Fruit fly (Drosophila melanogaster) whole organism, embryonic: ENCODE results near the gene CG7889.
A peak's percentile ranks its signal among the peaks of the same experiment; 100 is the strongest.

Source experiments
- Atf6 ChIP-seq: fragments of 200-800 bp; sonication (Bioruptor generic); IDR thresholded peaks from 2 replicates; pipeline ENCODE4 v1.3.6; 2022; ENCODE audit warnings: missing biosample characterization, missing genetic modification characterization
- CG10321 ChIP-seq: fragments of 200-800 bp; sonication (Bioruptor generic); IDR thresholded peaks from 2 replicates; pipeline ENCODE4 v1.3.6; 2022; ENCODE audit warnings: missing biosample characterization, missing genetic modification characterization
- CG12659 ChIP-seq: fragments of 200-800 bp; sonication (Bioruptor generic); optimal IDR thresholded peaks from 3 replicates; lab custom pipeline; 2017; ENCODE audit warnings: mild to moderate bottlenecking, missing biosample characterization, missing genetic modification reagents, missing genetic modification characterization
- CG15514 ChIP-seq: fragments of 200-800 bp; sonication (Bioruptor generic); optimal IDR thresholded peaks from 3 replicates; lab custom pipeline; 2017; ENCODE audit warnings: missing biosample characterization, missing genetic modification characterization, mild to moderate bottlenecking, moderate library complexity, missing genetic modification reagents
- CG17361 ChIP-seq: fragments of 200-800 bp; sonication (Bioruptor generic); IDR thresholded peaks from 3 replicates; pipeline ENCODE4 v1.3.6; 2022; ENCODE audit warnings: missing biosample characterization, missing genetic modification characterization
- CG2678 ChIP-seq: fragments of 200-800 bp; sonication (Bioruptor generic); optimal IDR thresholded peaks from 3 replicates; lab custom pipeline; 2019; ENCODE audit warnings: missing biosample characterization, mild to moderate bottlenecking, missing genetic modification characterization, moderate library complexity
- CG30431 ChIP-seq: fragments of 200-800 bp; sonication (Bioruptor generic); optimal IDR thresholded peaks from 2 replicates; lab custom pipeline; 2017; ENCODE audit warnings: missing biosample characterization, missing genetic modification characterization
- CG34376 ChIP-seq: fragments of 200-800 bp; sonication (Bioruptor generic); optimal IDR thresholded peaks from 2 replicates; lab custom pipeline; 2018; ENCODE audit warnings: missing biosample characterization, mild to moderate bottlenecking, missing genetic modification characterization
- CG34422 ChIP-seq: fragments of 200-800 bp; sonication (Bioruptor generic); IDR thresholded peaks from 3 replicates; pipeline ENCODE4 v1.3.6; 2022; ENCODE audit warnings: missing biosample characterization, missing genetic modification characterization
- CG4282 ChIP-seq: fragments of 200-800 bp; sonication (Bioruptor generic); optimal IDR thresholded peaks from 2 replicates; lab custom pipeline; 2016; ENCODE audit warnings: missing biosample characterization, missing genetic modification characterization
- Drgx ChIP-seq: fragments of 200-800 bp; sonication (Bioruptor generic); IDR thresholded peaks from 2 replicates; pipeline ENCODE4 v1.3.6; 2022; ENCODE audit warnings: missing biosample characterization, missing genetic modification characterization
- Gug ChIP-seq: fragments of 200-800 bp; sonication (Bioruptor generic); IDR thresholded peaks from 4 replicates; pipeline ENCODE4 v1.3.6; 2022; ENCODE audit warnings: missing biosample characterization, missing genetic modification characterization
- Max ChIP-seq: fragments of 200-800 bp; sonication (Bioruptor generic); optimal IDR thresholded peaks from 2 replicates; lab custom pipeline; 2016; ENCODE audit warnings: missing biosample characterization, mild to moderate bottlenecking, missing genetic modification characterization
- Med ChIP-seq: fragments of 200-800 bp; sonication (Bioruptor generic); peaks from one replicate; lab custom pipeline; 2016; ENCODE audit warnings: missing biosample characterization, missing genetic modification characterization, mild to moderate bottlenecking, inconsistent platforms, moderate library complexity
- NK7.1 ChIP-seq: fragments of 200-800 bp; sonication (Bioruptor generic); optimal IDR thresholded peaks from 3 replicates; lab custom pipeline; 2016; ENCODE audit warnings: missing biosample characterization, missing genetic modification characterization
- Ravus ChIP-seq: fragments of 200-800 bp; sonication (Bioruptor generic); IDR thresholded peaks from 2 replicates; pipeline ENCODE4 v1.3.6; 2022; ENCODE audit warnings: missing biosample characterization, missing genetic modification characterization
- Rfx ChIP-seq: fragments of 200-800 bp; sonication (Bioruptor generic); IDR thresholded peaks from 2 replicates; pipeline ENCODE4 v1.3.6; 2022; ENCODE audit warnings: missing biosample characterization, missing genetic modification characterization
- Sox102F ChIP-seq: fragments of 200-800 bp; sonication (Bioruptor generic); optimal IDR thresholded peaks from 2 replicates; lab custom pipeline; 2018; ENCODE audit warnings: missing biosample characterization, mild to moderate bottlenecking, missing genetic modification characterization, moderate library complexity
- exex ChIP-seq: fragments of 200-800 bp; sonication (Bioruptor generic); optimal IDR thresholded peaks from 4 replicates; lab custom pipeline; 2018; ENCODE audit warnings: missing biosample characterization, mild to moderate bottlenecking, missing genetic modification characterization, moderate library complexity
- grn ChIP-seq: fragments of 200-800 bp; sonication (Bioruptor generic); optimal IDR thresholded peaks from 3 replicates; lab custom pipeline; 2017; ENCODE audit warnings: missing biosample characterization, missing genetic modification characterization
- lab ChIP-seq: fragments of 200-800 bp; sonication (Bioruptor generic); optimal IDR thresholded peaks from 3 replicates; lab custom pipeline; 2017; ENCODE audit warnings: missing biosample characterization, missing genetic modification characterization, mild to moderate bottlenecking, moderate library complexity, missing genetic modification reagents
- mirr ChIP-seq: fragments of 200-800 bp; sonication (Bioruptor generic); optimal IDR thresholded peaks from 3 replicates; lab custom pipeline; 2018; ENCODE audit warnings: missing biosample characterization, mild to moderate bottlenecking, missing genetic modification characterization
- nom ChIP-seq: fragments of 200-800 bp; sonication (Bioruptor generic); optimal IDR thresholded peaks from 2 replicates; lab custom pipeline; 2017; ENCODE audit warnings: missing biosample characterization, missing genetic modification characterization, mild to moderate bottlenecking, moderate library complexity, missing genetic modification reagents
- pan ChIP-seq, 4 experiments: fragments of >200 bp in 3 of 4; fragments of 200-800 bp in 1 of 4; sonication (Bioruptor generic) in 1 of 4; optimal IDR thresholded peaks in 3 of 4; IDR thresholded peaks in 1 of 4; 2 replicates each; pipeline versions ENCODE4 v1.3.6 to Lab custom; 2017 to 2022; ENCODE audit warnings: missing biosample characterization in 2 of 4, missing genetic modification characterization in 2 of 4, mixed read lengths in 1 of 4
- run ChIP-seq: fragments of 200-800 bp; sonication (Bioruptor generic); optimal IDR thresholded peaks from 3 replicates; lab custom pipeline; 2018; ENCODE audit warnings: missing biosample characterization, mild to moderate bottlenecking, missing genetic modification characterization
- sd ChIP-seq: fragments of 200-800 bp; sonication (Bioruptor generic); optimal IDR thresholded peaks from 3 replicates; lab custom pipeline; 2018; ENCODE audit warnings: missing biosample characterization, mild to moderate bottlenecking, missing genetic modification characterization, moderate library complexity
- sens ChIP-seq: fragments of 200-800 bp; sonication (Bioruptor generic); peaks from one replicate; lab custom pipeline; 2016; ENCODE audit warnings: missing biosample characterization, missing genetic modification characterization
- sisA ChIP-seq: fragments of 200-800 bp; sonication (Bioruptor generic); IDR thresholded peaks from 2 replicates; pipeline ENCODE4 v1.3.6; 2022; ENCODE audit warnings: missing biosample characterization, missing genetic modification characterization
- sug ChIP-seq: fragments of 200-800 bp; optimal IDR thresholded peaks from 2 replicates; lab custom pipeline; 2019; ENCODE audit warnings: missing biosample characterization, mild to moderate bottlenecking, missing genetic modification characterization, moderate library complexity
- twi ChIP-seq: fragments of 200-800 bp; optimal IDR thresholded peaks from 2 replicates; lab custom pipeline; 2019; ENCODE audit warnings: missing biosample characterization, mild to moderate bottlenecking, missing genetic modification characterization, moderate library complexity

The CG7889 gene

dm6 chrX:19229855-19230433 lies 13.5 kb upstream of the CG7889 start:
- TF ChIP-seq CG30431 (GFP tag; lab: Kevin White, UChicago): no peak
- no peak for TF ChIP-seq sisA (GFP tag; lab: Robert Waterston, UW)
- TF ChIP-seq Drgx (GFP tag; lab: Robert Waterston, UW): peak; percentile 40; the same call in 1 of the 2 replicates

DNA sequence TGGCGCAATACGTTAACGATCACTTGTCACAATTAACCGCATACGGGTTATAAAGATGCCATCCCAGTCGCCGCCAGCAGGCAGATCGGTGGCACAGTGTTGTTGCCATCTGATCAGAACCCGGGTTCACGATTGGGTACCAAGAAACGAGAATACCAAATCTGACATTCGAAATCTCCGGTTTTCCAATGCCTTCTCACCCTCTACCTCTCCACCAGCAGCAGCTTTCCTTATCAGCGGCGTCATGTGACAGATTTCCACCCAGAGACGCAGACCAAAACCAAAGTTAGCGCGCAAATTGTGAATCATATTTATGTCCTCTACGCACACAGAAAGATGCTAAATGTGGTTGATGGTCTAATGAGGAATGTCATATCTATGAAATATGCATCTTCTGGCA lies 4.8 kb upstream of the CG7889 start:
- TF ChIP-seq Max (GFP tag; lab: Kevin White, UChicago) (no peak), CG12659 (no peak)

DNA sequence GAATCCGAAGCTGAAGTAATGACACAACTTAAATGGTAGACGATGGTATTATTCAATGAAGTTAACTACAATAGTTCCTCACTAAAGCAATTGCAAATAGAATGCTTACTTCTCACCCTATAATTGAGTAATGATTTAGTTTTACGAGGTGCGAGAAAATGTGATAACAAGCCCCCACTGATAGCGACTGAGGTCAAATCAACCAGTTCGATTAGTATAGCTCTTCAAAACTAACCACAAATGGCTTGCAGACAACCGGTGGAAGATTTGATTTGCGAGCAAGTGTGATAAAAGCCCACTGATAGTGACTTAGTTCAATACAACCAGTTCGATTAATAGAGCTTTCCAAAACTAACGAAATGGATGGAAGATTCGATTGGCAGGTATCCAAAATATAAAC lies 4.1 kb upstream of the CG7889 start:
- peak; percentile 48 for TF ChIP-seq run (tag; lab: Kevin White, UChicago)
- TF ChIP-seq nom (GFP tag; lab: Kevin White, UChicago): no peak
- peak; percentile 76 for TF ChIP-seq mirr (GFP tag; lab: Kevin White, UChicago)
- TF ChIP-seq CG4282 (GFP tag; lab: Kevin White, UChicago): no peak
- TF ChIP-seq CG15514: peak; percentile 37
- peak; percentile 69 for TF ChIP-seq exex (tag; lab: Kevin White, UChicago)
- peak; percentile 11 for TF ChIP-seq CG34376
- no peak for TF ChIP-seq Gug (GFP tag; lab: Robert Waterston, UW)
- peak; percentile 78 for TF ChIP-seq sug (tag; lab: Kevin White, UChicago)

dm6 chrX:19240230-19240839 lies 3.1 kb upstream of the CG7889 start:
- TF ChIP-seq grn (GFP tag; lab: Kevin White, UChicago): peak; percentile 90
- peak; percentile 60 for TF ChIP-seq Med (GFP tag; lab: Kevin White, UChicago)
- TF ChIP-seq CG34422 (GFP tag; lab: Robert Waterston, UW): 0 out of 3 replicates have a peak, but pooled peaks have one; percentile 9
- peak; percentile 33 for TF ChIP-seq sd
- TF ChIP-seq lab (GFP tag; lab: Kevin White, UChicago): peak; percentile 11
- TF ChIP-seq NK7.1 (GFP tag; lab: Kevin White, UChicago): no peak
- no peak for TF ChIP-seq CG10321 (GFP tag; lab: Robert Waterston, UW)
- no peak for TF ChIP-seq pan (optimal IDR thresholded peaks at IDR 0.05; lab: Kevin White, UChicago)
- no peak for TF ChIP-seq pan (GFP tag; optimal IDR thresholded peaks at IDR 0.05 in 1 of 2, IDR thresholded peaks at IDR 0.05 in 1 of 2)
- TF ChIP-seq sens: peak; percentile 64
- 0 out of 2 replicates have a peak, but pooled peaks have one; percentile 25 for TF ChIP-seq Rfx (GFP tag; lab: Robert Waterston, UW)
- no peak for TF ChIP-seq Sox102F
- TF ChIP-seq exex (tag; lab: Kevin White, UChicago): peak; percentile 43
- peak; percentile 33 for TF ChIP-seq CG34376
- peak; percentile 8 for TF ChIP-seq twi (tag; lab: Kevin White, UChicago)
- TF ChIP-seq CG2678 (tag; lab: Kevin White, UChicago): peak; percentile 30
- no peak for TF ChIP-seq Ravus (GFP tag; lab: Robert Waterston, UW)
- TF ChIP-seq sug (tag; lab: Kevin White, UChicago): peak; percentile 57
- TF ChIP-seq mirr (GFP tag; lab: Kevin White, UChicago): peak; percentile 7
- 0 out of 2 replicates have a peak, but pooled peaks have one; percentile 13 for TF ChIP-seq Atf6 (GFP tag; lab: Robert Waterston, UW)
- 0 out of 2 replicates have a peak, but pooled peaks have one; percentile 6 for TF ChIP-seq sisA (GFP tag; lab: Robert Waterston, UW)
- 0 out of 3 replicates have a peak, but pooled peaks have one; percentile 13 for TF ChIP-seq CG17361
